Fruit fly (Drosophila melanogaster) whole organism, adult: ENCODE measurements around the gene CG31104.

Source experiments
- CG11617 ChIP-seq: fragments of 200-800 bp; sonication (Bioruptor generic); optimal IDR thresholded peaks from 2 replicates; lab custom pipeline; 2017; ENCODE audit warnings: mild to moderate bottlenecking, missing biosample characterization, missing genetic modification reagents, missing genetic modification characterization
- CG1620 ChIP-seq: fragments of 200-800 bp; sonication (Bioruptor generic); optimal IDR thresholded peaks from 2 replicates; lab custom pipeline; 2016; ENCODE audit warnings: missing biosample characterization, missing genetic modification characterization
- CG33017 ChIP-seq: fragments of 200-800 bp; sonication (Bioruptor generic); optimal IDR thresholded peaks from 2 replicates; lab custom pipeline; 2018; ENCODE audit warnings: missing biosample characterization, mild to moderate bottlenecking, missing genetic modification characterization, moderate library complexity
- CG7045 ChIP-seq: fragments of 200-800 bp; sonication (Bioruptor generic); optimal IDR thresholded peaks from 2 replicates; lab custom pipeline; 2017; ENCODE audit warnings: missing biosample characterization, mild to moderate bottlenecking, missing genetic modification characterization
- CG7101 ChIP-seq: fragments of 200-800 bp; sonication (Bioruptor generic); optimal IDR thresholded peaks from 2 replicates; lab custom pipeline; 2018; ENCODE audit warnings: missing biosample characterization, mild to moderate bottlenecking, missing genetic modification characterization, moderate library complexity
- Clk ChIP-seq: fragments of 200-800 bp; sonication (Bioruptor generic); optimal IDR thresholded peaks from 2 replicates; lab custom pipeline; 2017; ENCODE audit warnings: missing biosample characterization, missing genetic modification characterization
- Crg-1 ChIP-seq: fragments of 200-800 bp; sonication (Bioruptor generic); optimal IDR thresholded peaks from 2 replicates; lab custom pipeline; 2016; ENCODE audit warnings: missing biosample characterization, missing genetic modification characterization
- Hr96 ChIP-seq: fragments of 200-800 bp; sonication (Bioruptor generic); optimal IDR thresholded peaks from 2 replicates; lab custom pipeline; 2016; ENCODE audit warnings: missing biosample characterization, missing genetic modification characterization
- Mnt ChIP-seq: fragments of 200-800 bp; sonication (Bioruptor generic); optimal IDR thresholded peaks from 2 replicates; lab custom pipeline; 2016; ENCODE audit warnings: missing biosample characterization, mild to moderate bottlenecking, missing genetic modification characterization
- cic ChIP-seq: fragments of 200-800 bp; sonication (Bioruptor generic); optimal IDR thresholded peaks from 2 replicates; lab custom pipeline; 2017; ENCODE audit warnings: missing biosample characterization, mild to moderate bottlenecking, missing genetic modification characterization, moderate library complexity
- kay ChIP-seq: fragments of 200-800 bp; sonication (Bioruptor generic); peaks from one replicate; lab custom pipeline; 2016; ENCODE audit warnings: missing biosample characterization, missing genetic modification characterization, borderline replicate concordance
- ovo ChIP-seq: fragments of 200-800 bp; sonication (Bioruptor generic); optimal IDR thresholded peaks from 2 replicates; lab custom pipeline; 2016; ENCODE audit warnings: missing biosample characterization, missing genetic modification characterization
- tj ChIP-seq: fragments of 200-800 bp; sonication (Bioruptor generic); optimal IDR thresholded peaks from 3 replicates; lab custom pipeline; 2017; ENCODE audit warnings: missing biosample characterization, mild to moderate bottlenecking, missing genetic modification characterization, moderate library complexity

DNA sequence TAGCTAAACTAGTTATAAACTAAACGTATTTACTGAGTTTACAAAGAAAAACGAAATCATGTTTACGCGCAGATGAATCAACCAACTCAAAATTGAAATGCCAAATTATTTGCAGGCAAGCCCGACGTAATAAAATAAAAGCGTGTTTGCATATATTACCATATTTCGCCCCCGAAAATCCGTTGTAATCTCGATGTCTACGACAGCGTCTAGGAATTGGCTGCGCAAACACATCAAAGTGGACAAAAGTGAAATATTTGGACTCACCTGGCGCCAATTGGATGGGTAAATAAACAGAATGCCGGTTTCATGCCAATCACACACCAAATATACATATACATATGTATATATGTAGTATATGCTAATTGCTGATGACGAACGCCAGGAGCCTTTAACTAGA is 49.2 kb upstream of the CG31104 start:
- TF ChIP-seq Clk (no peak), Hr96 (GFP tag; lab: Kevin White, UChicago) (no peak), CG33017 (tag; lab: Kevin White, UChicago) (no peak), CG11617 (GFP tag; lab: Kevin White, UChicago) (no peak), ovo (no peak), tj (GFP tag; lab: Kevin White, UChicago) (no peak), Crg-1 (GFP tag; lab: Kevin White, UChicago) (no peak), kay (GFP tag; lab: Kevin White, UChicago) (no peak), Mnt (GFP tag; lab: Kevin White, UChicago) (no peak), cic (GFP tag; lab: Kevin White, UChicago) (no peak), CG7045 (GFP tag; lab: Kevin White, UChicago) (no peak), CG7101 (tag; lab: Kevin White, UChicago) (no peak), CG1620 (no peak)
